Fruit fly (Drosophila melanogaster) whole organism, adult: ENCODE results near the gene Prp40.
A peak's percentile ranks its signal among the peaks of the same experiment; 100 is the strongest.

ENCODE experiments used
- CG14711 ChIP-seq: fragments of 200-800 bp; sonication (Bioruptor generic); optimal IDR thresholded peaks from 2 replicates; lab custom pipeline; 2018; ENCODE audit warnings: missing biosample characterization, mild to moderate bottlenecking, missing genetic modification characterization, moderate library complexity
- CG1620 ChIP-seq: fragments of 200-800 bp; sonication (Bioruptor generic); optimal IDR thresholded peaks from 2 replicates; lab custom pipeline; 2016; ENCODE audit warnings: missing biosample characterization, missing genetic modification characterization
- CG33017 ChIP-seq: fragments of 200-800 bp; sonication (Bioruptor generic); optimal IDR thresholded peaks from 2 replicates; lab custom pipeline; 2018; ENCODE audit warnings: missing biosample characterization, mild to moderate bottlenecking, missing genetic modification characterization, moderate library complexity
- CG5204 ChIP-seq: fragments of 200-800 bp; sonication (Bioruptor generic); optimal IDR thresholded peaks from 2 replicates; lab custom pipeline; 2016; ENCODE audit warnings: missing biosample characterization, missing genetic modification characterization
- Crg-1 ChIP-seq: fragments of 200-800 bp; sonication (Bioruptor generic); optimal IDR thresholded peaks from 2 replicates; lab custom pipeline; 2016; ENCODE audit warnings: missing biosample characterization, missing genetic modification characterization
- bab1 ChIP-seq: fragments of 200-800 bp; sonication (Bioruptor generic); optimal IDR thresholded peaks from 3 replicates; lab custom pipeline; 2019; ENCODE audit warnings: missing biosample characterization, mild to moderate bottlenecking, missing genetic modification characterization, moderate library complexity
- cnc ChIP-seq, 2 experiments: fragments of >200 bp; optimal IDR thresholded peaks; 2 replicates each; lab custom pipeline; 2017
- kay ChIP-seq: fragments of 200-800 bp; sonication (Bioruptor generic); peaks from one replicate; lab custom pipeline; 2016; ENCODE audit warnings: missing biosample characterization, missing genetic modification characterization, borderline replicate concordance
- pad ChIP-seq: fragments of 200-800 bp; sonication (Bioruptor generic); optimal IDR thresholded peaks from 3 replicates; lab custom pipeline; 2017; ENCODE audit warnings: missing biosample characterization, missing genetic modification characterization, mild to moderate bottlenecking, moderate library complexity, missing genetic modification reagents
- tj ChIP-seq: fragments of 200-800 bp; sonication (Bioruptor generic); optimal IDR thresholded peaks from 3 replicates; lab custom pipeline; 2017; ENCODE audit warnings: missing biosample characterization, mild to moderate bottlenecking, missing genetic modification characterization, moderate library complexity
- toe ChIP-seq: fragments of 200-800 bp; sonication (Bioruptor generic); optimal IDR thresholded peaks from 2 replicates; lab custom pipeline; 2016; ENCODE audit warnings: missing biosample characterization, missing genetic modification characterization

DNA sequence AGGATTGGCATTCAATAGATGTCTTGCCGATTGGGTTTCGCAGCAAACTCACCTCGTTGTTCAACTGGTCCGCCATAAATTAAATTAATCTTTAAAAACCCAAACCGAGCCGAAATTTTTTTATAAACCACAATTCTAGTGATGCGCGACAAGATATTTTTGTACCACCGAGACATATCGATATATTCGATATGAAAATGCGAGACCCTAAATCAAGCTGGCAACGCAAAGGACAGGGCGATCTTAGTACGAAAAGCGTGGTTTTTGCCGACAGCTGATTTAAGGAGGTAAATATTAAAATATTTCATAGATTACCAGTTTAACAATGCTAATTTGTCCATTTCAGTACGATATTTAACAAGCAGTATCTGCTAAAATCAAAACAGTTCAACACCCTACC, 6.0 kb downstream of the Prp40 start, which contains the start of the genes Sf3b2 and CG17219:
- TF ChIP-seq pad (GFP tag; lab: Kevin White, UChicago) (no peak), CG33017 (tag; lab: Kevin White, UChicago) (no peak), CG5204 (GFP tag; lab: Kevin White, UChicago) (no peak), cnc (optimal IDR thresholded peaks at IDR 0.05; lab: Kevin White, UChicago) (no peak), kay (GFP tag; lab: Kevin White, UChicago) (no peak), CG1620 (no peak), CG14711 (tag; lab: Kevin White, UChicago) (no peak), tj (GFP tag; lab: Kevin White, UChicago) (no peak), bab1 (GFP tag; lab: Kevin White, UChicago) (peak; percentile 59), Crg-1 (GFP tag; lab: Kevin White, UChicago) (no peak), toe (no peak)
